Fruit fly (Drosophila melanogaster) whole organism, embryonic: ENCODE results near the gene CG14805.

Experiments
- Asciz ChIP-seq: fragments of 200-800 bp; sonication (Bioruptor generic); optimal IDR thresholded peaks from 2 replicates; lab custom pipeline; 2017; ENCODE audit warnings: missing biosample characterization, mild to moderate bottlenecking, missing genetic modification characterization, missing genetic modification reagents
- BEAF-32 ChIP-seq: fragments of 200-800 bp; sonication (Bioruptor generic); optimal IDR thresholded peaks from 3 replicates; lab custom pipeline; 2017; ENCODE audit warnings: missing biosample characterization, missing genetic modification characterization, mild to moderate bottlenecking, moderate library complexity, missing genetic modification reagents
- Blimp-1 ChIP-seq: fragments of 200-800 bp; sonication (Bioruptor generic); optimal IDR thresholded peaks from 3 replicates; lab custom pipeline; 2018; ENCODE audit warnings: missing biosample characterization, missing genetic modification characterization, mild to moderate bottlenecking, moderate library complexity, missing genetic modification reagents
- CG10654 ChIP-seq: fragments of 200-800 bp; sonication (Bioruptor generic); optimal IDR thresholded peaks from 2 replicates; lab custom pipeline; 2016; ENCODE audit warnings: missing biosample characterization, missing genetic modification characterization
- CG11456 ChIP-seq: fragments of 200-800 bp; sonication (Bioruptor generic); IDR thresholded peaks from 3 replicates; pipeline ENCODE4 v1.3.6; 2022; ENCODE audit warnings: missing biosample characterization, missing genetic modification characterization
- CG12769 ChIP-seq: fragments of 200-800 bp; sonication (Bioruptor generic); optimal IDR thresholded peaks from 2 replicates; lab custom pipeline; 2019; ENCODE audit warnings: missing biosample characterization, mild to moderate bottlenecking, missing genetic modification characterization, moderate library complexity
- CG14050 ChIP-seq: fragments of 200-800 bp; sonication (Bioruptor generic); IDR thresholded peaks from 3 replicates; pipeline ENCODE4 v1.3.6; 2022; ENCODE audit warnings: missing biosample characterization, missing genetic modification characterization
- CG15073 ChIP-seq: fragments of 200-800 bp; sonication (Bioruptor generic); optimal IDR thresholded peaks from 2 replicates; lab custom pipeline; 2016; ENCODE audit warnings: missing biosample characterization, missing genetic modification characterization
- CG18619 ChIP-seq: fragments of 200-800 bp; sonication (Bioruptor generic); optimal IDR thresholded peaks from 3 replicates; lab custom pipeline; 2017; ENCODE audit warnings: missing biosample characterization, mild to moderate bottlenecking, missing genetic modification characterization
- CG2116 ChIP-seq: fragments of 200-800 bp; sonication (Bioruptor generic); optimal IDR thresholded peaks from 3 replicates; lab custom pipeline; 2018; ENCODE audit warnings: missing biosample characterization, mild to moderate bottlenecking, missing genetic modification characterization
- CG3281 ChIP-seq: fragments of 200-800 bp; sonication (Bioruptor generic); optimal IDR thresholded peaks from 3 replicates; lab custom pipeline; 2017; ENCODE audit warnings: missing biosample characterization, mild to moderate bottlenecking, missing genetic modification characterization
- CG33213 ChIP-seq: fragments of 200-800 bp; sonication (Bioruptor generic); optimal IDR thresholded peaks from 3 replicates; lab custom pipeline; 2016; ENCODE audit warnings: missing biosample characterization, missing genetic modification characterization
- CG4360 ChIP-seq: fragments of 200-800 bp; sonication (Bioruptor generic); IDR thresholded peaks from 2 replicates; pipeline ENCODE4 v1.3.6; 2022; ENCODE audit warnings: missing biosample characterization, missing genetic modification characterization
- CG6654 ChIP-seq: fragments of 200-800 bp; sonication (Bioruptor generic); optimal IDR thresholded peaks from 2 replicates; lab custom pipeline; 2017; ENCODE audit warnings: missing biosample characterization, mild to moderate bottlenecking, missing genetic modification characterization
- CG7928 ChIP-seq: fragments of 200-800 bp; sonication (Bioruptor generic); optimal IDR thresholded peaks from 2 replicates; lab custom pipeline; 2017; ENCODE audit warnings: missing biosample characterization, mild to moderate bottlenecking, missing genetic modification characterization
- CG9437 ChIP-seq: fragments of 200-800 bp; sonication (Bioruptor generic); optimal IDR thresholded peaks from 2 replicates; lab custom pipeline; 2018; ENCODE audit warnings: missing biosample characterization, mild to moderate bottlenecking, missing genetic modification characterization
- CG9876 ChIP-seq: fragments of 200-800 bp; sonication (Bioruptor generic); optimal IDR thresholded peaks from 2 replicates; lab custom pipeline; 2016; ENCODE audit warnings: missing biosample characterization, missing genetic modification characterization
- CoRest ChIP-seq: fragments of 200-800 bp; sonication (Bioruptor generic); optimal IDR thresholded peaks from 3 replicates; lab custom pipeline; 2018; ENCODE audit warnings: missing biosample characterization, mild to moderate bottlenecking, missing genetic modification characterization, moderate library complexity
- ERR ChIP-seq: fragments of 200-800 bp; sonication (Bioruptor generic); optimal IDR thresholded peaks from 2 replicates; lab custom pipeline; 2016; ENCODE audit warnings: missing biosample characterization, missing genetic modification characterization
- Hr51 ChIP-seq, 2 experiments: fragments of 200-800 bp; sonication (Bioruptor generic); optimal IDR thresholded peaks; 2 replicates in 1 of 2; 3 replicates in 1 of 2; lab custom pipeline; 2016 to 2018; ENCODE audit warnings: missing biosample characterization in 2 of 2, missing genetic modification characterization in 2 of 2, mild to moderate bottlenecking in 1 of 2, moderate library complexity in 1 of 2
- Hr78 ChIP-seq, 2 experiments: fragments of 200-800 bp in 1 of 2; fragments of >200 bp in 1 of 2; sonication (Bioruptor generic) in 1 of 2; optimal IDR thresholded peaks; 2 replicates each; lab custom pipeline; 2017 to 2019; ENCODE audit warnings: missing biosample characterization in 2 of 2, missing genetic modification characterization in 2 of 2, mild to moderate bottlenecking in 1 of 2, moderate library complexity in 1 of 2
- Mad ChIP-seq: fragments of 200-800 bp; sonication (Bioruptor generic); optimal IDR thresholded peaks from 2 replicates; lab custom pipeline; 2016; ENCODE audit warnings: missing biosample characterization, missing genetic modification characterization
- Meics ChIP-seq: fragments of 200-800 bp; sonication (Bioruptor generic); optimal IDR thresholded peaks from 2 replicates; lab custom pipeline; 2017; ENCODE audit warnings: missing biosample characterization, mild to moderate bottlenecking, missing genetic modification characterization
- Oaz ChIP-seq: fragments of 200-800 bp; sonication (Bioruptor generic); IDR thresholded peaks from 2 replicates; pipeline ENCODE4 v1.3.6; 2022; ENCODE audit warnings: missing biosample characterization, missing genetic modification characterization
- Poxn ChIP-seq: fragments of 200-800 bp; sonication (Bioruptor generic); IDR thresholded peaks from 2 replicates; pipeline ENCODE4 v1.3.6; 2022; ENCODE audit warnings: missing biosample characterization, missing genetic modification characterization
- Scr ChIP-seq: fragments of 200-800 bp; sonication (Bioruptor generic); IDR thresholded peaks from 2 replicates; pipeline ENCODE4 v1.3.6; 2022; ENCODE audit warnings: missing biosample characterization, missing genetic modification characterization; ENCODE audit not compliant: partially characterized antibody
- abd-A ChIP-seq: fragments of 200-800 bp; sonication (Bioruptor generic); optimal IDR thresholded peaks from 3 replicates; lab custom pipeline; 2019; ENCODE audit warnings: missing biosample characterization, mild to moderate bottlenecking, missing genetic modification characterization, moderate library complexity
- aop ChIP-seq: fragments of 200-800 bp; sonication (Bioruptor generic); IDR thresholded peaks from 2 replicates; pipeline ENCODE4 v1.3.6; 2022; ENCODE audit warnings: missing biosample characterization, missing genetic modification characterization
- ase ChIP-seq: fragments of 200-800 bp; sonication (Bioruptor generic); IDR thresholded peaks from 3 replicates; pipeline ENCODE4 v1.3.6; 2022; ENCODE audit warnings: missing biosample characterization, missing genetic modification characterization
- bsh ChIP-seq, 2 experiments: fragments of 200-800 bp; sonication (Bioruptor generic); optimal IDR thresholded peaks; 2 replicates each; lab custom pipeline; 2017 to 2018; ENCODE audit warnings: mild to moderate bottlenecking in 2 of 2, missing biosample characterization in 2 of 2, missing genetic modification characterization in 2 of 2, moderate library complexity in 1 of 2
- cas ChIP-seq: fragments of 200-800 bp; sonication (Bioruptor generic); IDR thresholded peaks from 2 replicates; pipeline ENCODE4 v1.3.6; 2022; ENCODE audit warnings: missing biosample characterization, missing genetic modification characterization
- da ChIP-seq: fragments of 200-800 bp; sonication (Bioruptor generic); optimal IDR thresholded peaks from 2 replicates; lab custom pipeline; 2016; ENCODE audit warnings: missing biosample characterization, missing genetic modification characterization
- ewg ChIP-seq: fragments of 200-800 bp; sonication (Bioruptor generic); optimal IDR thresholded peaks from 3 replicates; lab custom pipeline; 2017; ENCODE audit warnings: mild to moderate bottlenecking, missing biosample characterization, missing genetic modification reagents, missing genetic modification characterization
- ftz-f1 ChIP-seq: fragments of 200-800 bp; sonication (Bioruptor generic); optimal IDR thresholded peaks from 2 replicates; lab custom pipeline; 2016; ENCODE audit warnings: missing biosample characterization, missing genetic modification characterization
- gem ChIP-seq: fragments of 200-800 bp; sonication (Bioruptor generic); optimal IDR thresholded peaks from 2 replicates; lab custom pipeline; 2019; ENCODE audit warnings: missing biosample characterization, mild to moderate bottlenecking, missing genetic modification characterization, moderate library complexity
- ham ChIP-seq: fragments of 200-800 bp; sonication (Bioruptor generic); IDR thresholded peaks from 2 replicates; pipeline ENCODE4 v1.3.6; 2022; ENCODE audit warnings: missing biosample characterization, missing genetic modification characterization
- hb ChIP-seq: fragments of 200-800 bp; sonication (Bioruptor generic); IDR thresholded peaks from 3 replicates; pipeline ENCODE4 v1.3.6; 2022; ENCODE audit warnings: missing biosample characterization, missing genetic modification characterization; ENCODE audit not compliant: partially characterized antibody
- her ChIP-seq: fragments of 200-800 bp; sonication (Bioruptor generic); optimal IDR thresholded peaks from 2 replicates; lab custom pipeline; 2016; ENCODE audit warnings: missing biosample characterization, missing genetic modification characterization
- hth ChIP-seq: fragments of >200 bp; optimal IDR thresholded peaks from 2 replicates; lab custom pipeline; 2017; ENCODE audit warnings: inconsistent platforms
- insv ChIP-seq, 2 experiments: fragments of 200-800 bp; sonication (Bioruptor generic); optimal IDR thresholded peaks; 3 replicates each; lab custom pipeline; 2016 to 2018; ENCODE audit warnings: missing biosample characterization in 2 of 2, missing genetic modification characterization in 2 of 2
- ken ChIP-seq: fragments of 200-800 bp; sonication (Bioruptor generic); IDR thresholded peaks from 3 replicates; pipeline ENCODE4 v1.3.6; 2022; ENCODE audit warnings: missing biosample characterization, missing genetic modification characterization
- kni ChIP-seq: fragments of 200-800 bp; sonication (Bioruptor generic); optimal IDR thresholded peaks from 3 replicates; lab custom pipeline; 2017; ENCODE audit warnings: mild to moderate bottlenecking, missing biosample characterization, missing genetic modification reagents, missing genetic modification characterization
- maf-S ChIP-seq: fragments of 200-800 bp; sonication (Bioruptor generic); optimal IDR thresholded peaks from 2 replicates; lab custom pipeline; 2016; ENCODE audit warnings: missing biosample characterization, missing genetic modification characterization
- nau ChIP-seq: fragments of 200-800 bp; sonication (Bioruptor generic); optimal IDR thresholded peaks from 3 replicates; lab custom pipeline; 2017; ENCODE audit warnings: missing biosample characterization, mild to moderate bottlenecking, missing genetic modification characterization, missing genetic modification reagents
- sr ChIP-seq: fragments of 200-800 bp; sonication (Bioruptor generic); IDR thresholded peaks from 3 replicates; pipeline ENCODE4 v1.3.6; 2022; ENCODE audit warnings: missing biosample characterization, missing genetic modification characterization
- tio ChIP-seq: fragments of 200-800 bp; sonication (Bioruptor generic); optimal IDR thresholded peaks from 2 replicates; lab custom pipeline; 2017; ENCODE audit warnings: missing biosample characterization, missing genetic modification characterization, inconsistent platforms
- tna ChIP-seq: fragments of 200-800 bp; sonication (Bioruptor generic); IDR thresholded peaks from 2 replicates; pipeline ENCODE4 v1.3.6; 2022; ENCODE audit warnings: missing biosample characterization, missing genetic modification characterization; ENCODE audit not compliant: partially characterized antibody
- wdn ChIP-seq: fragments of 200-800 bp; sonication (Bioruptor generic); IDR thresholded peaks from 2 replicates; pipeline ENCODE4 v1.3.6; 2022; ENCODE audit warnings: missing biosample characterization, missing genetic modification characterization
- wek ChIP-seq: fragments of 200-800 bp; sonication (Bioruptor generic); optimal IDR thresholded peaks from 3 replicates; lab custom pipeline; 2018; ENCODE audit warnings: missing biosample characterization, mild to moderate bottlenecking, missing genetic modification characterization, moderate library complexity
- zen2 ChIP-seq: fragments of 200-800 bp; sonication (Bioruptor generic); IDR thresholded peaks from 3 replicates; pipeline ENCODE4 v1.3.6; 2022; ENCODE audit warnings: missing biosample characterization, missing genetic modification characterization; ENCODE audit not compliant: partially characterized antibody

CG14805 gene

dm6 chrX:1899445-1900085 lies 22.4 kb downstream of the CG14805 start (continued):
- peak; percentile 47 for TF ChIP-seq Blimp-1 (GFP tag; lab: Kevin White, UChicago)
- TF ChIP-seq CG2116 (GFP tag; lab: Kevin White, UChicago): peak; percentile 9
- TF ChIP-seq wdn (GFP tag; lab: Robert Waterston, UW): no peak
- TF ChIP-seq hb (GFP tag; lab: Robert Waterston, UW): no peak
- no peak for TF ChIP-seq Poxn (GFP tag; lab: Robert Waterston, UW)
- no peak for TF ChIP-seq ken (GFP tag; lab: Robert Waterston, UW)
- no peak for TF ChIP-seq CG9437
- no peak for TF ChIP-seq Hr51 (GFP tag; optimal IDR thresholded peaks at IDR 0.05; lab: Kevin White, UChicago)
- TF ChIP-seq CG9876 (GFP tag; lab: Kevin White, UChicago): no peak
- no peak for TF ChIP-seq ERR (GFP tag; lab: Kevin White, UChicago)
- TF ChIP-seq insv (GFP tag; optimal IDR thresholded peaks at IDR 0.05; lab: Kevin White, UChicago): peak in 1 of 2 experiments; percentile 22
- TF ChIP-seq wek (GFP tag; lab: Kevin White, UChicago): no peak
- TF ChIP-seq CG33213 (GFP tag; lab: Kevin White, UChicago): no peak
- TF ChIP-seq CG12769 (tag; lab: Kevin White, UChicago): peak; percentile 81
- no peak for TF ChIP-seq Mad (GFP tag; lab: Kevin White, UChicago)
- TF ChIP-seq maf-S (GFP tag; lab: Kevin White, UChicago): no peak
- TF ChIP-seq tio: no peak
- no peak for TF ChIP-seq gem (tag; lab: Kevin White, UChicago)
- TF ChIP-seq aop (GFP tag; lab: Robert Waterston, UW): no peak
- no peak for TF ChIP-seq Asciz
- no peak for TF ChIP-seq tna (GFP tag; lab: Robert Waterston, UW)
- TF ChIP-seq zen2 (GFP tag; lab: Robert Waterston, UW): no peak
- TF ChIP-seq Oaz (GFP tag; lab: Robert Waterston, UW): no peak
- peak in 1 of 2 experiments; percentile 5 for TF ChIP-seq bsh (GFP tag; optimal IDR thresholded peaks at IDR 0.05; lab: Kevin White, UChicago)
- peak; percentile 97 for TF ChIP-seq kni (GFP tag; lab: Kevin White, UChicago)
- TF ChIP-seq CG6654 (GFP tag; lab: Kevin White, UChicago): no peak
- TF ChIP-seq CG15073 (GFP tag; lab: Kevin White, UChicago): no peak
- no peak for TF ChIP-seq ase (GFP tag; lab: Robert Waterston, UW)
- peak; percentile 42; the same call in 1 of the 2 replicates for TF ChIP-seq CG4360 (GFP tag; lab: Robert Waterston, UW)
- TF ChIP-seq CoRest (tag; lab: Kevin White, UChicago): no peak
- TF ChIP-seq hth: no peak
- no peak for TF ChIP-seq Meics (GFP tag; lab: Kevin White, UChicago)
- TF ChIP-seq cas: no peak
- TF ChIP-seq ewg (GFP tag; lab: Kevin White, UChicago): peak; percentile 59
- peak; percentile 43 for TF ChIP-seq abd-A (tag; lab: Kevin White, UChicago)
- TF ChIP-seq BEAF-32 (GFP tag; lab: Kevin White, UChicago): no peak
- TF ChIP-seq CG7928 (GFP tag; lab: Kevin White, UChicago): no peak
- TF ChIP-seq CG18619 (GFP tag; lab: Kevin White, UChicago): no peak
- TF ChIP-seq ftz-f1 (GFP tag; lab: Kevin White, UChicago): no peak
- no peak for TF ChIP-seq CG14050 (GFP tag; lab: Robert Waterston, UW)
- peak; percentile 15 for TF ChIP-seq CG3281 (GFP tag; lab: Kevin White, UChicago)
- TF ChIP-seq CG11456 (GFP tag; lab: Robert Waterston, UW): no peak
- TF ChIP-seq her (GFP tag; lab: Kevin White, UChicago): no peak
- TF ChIP-seq sr (GFP tag; lab: Robert Waterston, UW): no peak
- TF ChIP-seq Scr (GFP tag; lab: Robert Waterston, UW): 0 out of 2 replicates have a peak, but pooled peaks have one; percentile 21
- no peak for TF ChIP-seq nau (GFP tag; lab: Kevin White, UChicago)
- TF ChIP-seq ham (GFP tag; lab: Robert Waterston, UW): no peak
- no peak for TF ChIP-seq CG10654 (GFP tag; lab: Kevin White, UChicago)
- TF ChIP-seq Hr78 (GFP tag; optimal IDR thresholded peaks at IDR 0.05; lab: Kevin White, UChicago): no peak
- TF ChIP-seq da (GFP tag; lab: Kevin White, UChicago): no peak
